Fruit fly (Drosophila melanogaster) whole organism, pupa: ENCODE results near the gene Ahcy.

ENCODE experiments used
- CG10348 ChIP-seq: fragments of 200-800 bp; sonication (Bioruptor generic); IDR thresholded peaks from 2 replicates; pipeline ENCODE4 v1.3.6; 2022; ENCODE audit warnings: missing biosample characterization, missing genetic modification characterization
- CG12605 ChIP-seq: fragments of 200-800 bp; sonication (Bioruptor generic); IDR thresholded peaks from 2 replicates; pipeline ENCODE4 v1.3.6; 2022; ENCODE audit warnings: missing biosample characterization, missing genetic modification characterization
- CG13204 ChIP-seq: fragments of 200-800 bp; sonication (Bioruptor generic); optimal IDR thresholded peaks from 2 replicates; lab custom pipeline; 2018; ENCODE audit warnings: missing biosample characterization, mild to moderate bottlenecking, missing genetic modification characterization, moderate library complexity
- CG14655 ChIP-seq: fragments of 200-800 bp; sonication (Bioruptor generic); optimal IDR thresholded peaks from 3 replicates; lab custom pipeline; 2017; ENCODE audit warnings: mild to moderate bottlenecking, missing biosample characterization, missing genetic modification reagents, missing genetic modification characterization
- CG15710 ChIP-seq: fragments of 200-800 bp; sonication (Bioruptor generic); optimal IDR thresholded peaks from 2 replicates; lab custom pipeline; 2018; ENCODE audit warnings: missing biosample characterization, mild to moderate bottlenecking, missing genetic modification characterization, moderate library complexity
- CG17806 ChIP-seq: fragments of 200-800 bp; sonication (Bioruptor generic); optimal IDR thresholded peaks from 2 replicates; lab custom pipeline; 2018; ENCODE audit warnings: missing biosample characterization, mild to moderate bottlenecking, missing genetic modification characterization, moderate library complexity
- CG32121 ChIP-seq: fragments of 200-800 bp; sonication (Bioruptor generic); IDR thresholded peaks from 2 replicates; pipeline ENCODE4 v1.3.6; 2022; ENCODE audit warnings: missing biosample characterization, missing genetic modification characterization
- CG34367 ChIP-seq: fragments of 200-800 bp; sonication (Bioruptor generic); optimal IDR thresholded peaks from 2 replicates; lab custom pipeline; 2018; ENCODE audit warnings: missing biosample characterization, mild to moderate bottlenecking, missing genetic modification characterization
- CG4496 ChIP-seq: fragments of 200-800 bp; sonication (Bioruptor generic); IDR thresholded peaks from 3 replicates; pipeline ENCODE4 v1.3.6; 2022; ENCODE audit warnings: missing biosample characterization, missing genetic modification characterization
- CG8159 ChIP-seq: fragments of 200-800 bp; sonication (Bioruptor generic); optimal IDR thresholded peaks from 3 replicates; lab custom pipeline; 2018; ENCODE audit warnings: missing biosample characterization, mild to moderate bottlenecking, missing genetic modification characterization, moderate library complexity
- CG8301 ChIP-seq: fragments of 200-800 bp; sonication (Bioruptor generic); optimal IDR thresholded peaks from 2 replicates; lab custom pipeline; 2018; ENCODE audit warnings: missing biosample characterization, mild to moderate bottlenecking, missing genetic modification characterization
- CG9948 ChIP-seq: fragments of 200-800 bp; sonication (Bioruptor generic); optimal IDR thresholded peaks from 2 replicates; lab custom pipeline; 2018; ENCODE audit warnings: missing biosample characterization, mild to moderate bottlenecking, missing genetic modification characterization, moderate library complexity
- D1 ChIP-seq: fragments of 200-800 bp; sonication (Bioruptor generic); optimal IDR thresholded peaks from 2 replicates; lab custom pipeline; 2018; ENCODE audit warnings: missing biosample characterization, mild to moderate bottlenecking, missing genetic modification characterization, moderate library complexity
- EcR ChIP-seq: fragments of 200-800 bp; sonication (Bioruptor generic); optimal IDR thresholded peaks from 3 replicates; lab custom pipeline; 2019; ENCODE audit warnings: missing biosample characterization, missing genetic modification characterization, mild to moderate bottlenecking, moderate library complexity, missing genetic modification reagents
- Ets98B ChIP-seq: fragments of 200-800 bp; sonication (Bioruptor generic); IDR thresholded peaks from 2 replicates; pipeline ENCODE4 v1.3.6; 2022; ENCODE audit warnings: missing biosample characterization, missing genetic modification characterization
- Pif1A ChIP-seq: fragments of 200-800 bp; sonication (Bioruptor generic); optimal IDR thresholded peaks from 3 replicates; lab custom pipeline; 2016; ENCODE audit warnings: missing biosample characterization, missing genetic modification characterization
- Pif1B ChIP-seq: fragments of 200-800 bp; sonication (Bioruptor generic); optimal IDR thresholded peaks from 3 replicates; lab custom pipeline; 2016; ENCODE audit warnings: missing biosample characterization, missing genetic modification characterization
- Snoo ChIP-seq: fragments of 200-800 bp; sonication (Bioruptor generic); optimal IDR thresholded peaks from 3 replicates; lab custom pipeline; 2017; ENCODE audit warnings: missing biosample characterization, mild to moderate bottlenecking, missing genetic modification characterization, inconsistent platforms
- fd96Ca ChIP-seq: fragments of 200-800 bp; sonication (Bioruptor generic); IDR thresholded peaks from 3 replicates; pipeline ENCODE4 v1.3.6; 2022; ENCODE audit warnings: missing biosample characterization, missing genetic modification characterization
- gl ChIP-seq: fragments of 200-800 bp; sonication (Bioruptor generic); optimal IDR thresholded peaks from 2 replicates; lab custom pipeline; 2018; ENCODE audit warnings: missing biosample characterization, mild to moderate bottlenecking, missing genetic modification characterization
- rn ChIP-seq: fragments of 200-800 bp; sonication (Bioruptor generic); IDR thresholded peaks from 2 replicates; pipeline ENCODE4 v1.3.6; 2022; ENCODE audit warnings: missing biosample characterization, missing genetic modification characterization

The Ahcy gene

DNA sequence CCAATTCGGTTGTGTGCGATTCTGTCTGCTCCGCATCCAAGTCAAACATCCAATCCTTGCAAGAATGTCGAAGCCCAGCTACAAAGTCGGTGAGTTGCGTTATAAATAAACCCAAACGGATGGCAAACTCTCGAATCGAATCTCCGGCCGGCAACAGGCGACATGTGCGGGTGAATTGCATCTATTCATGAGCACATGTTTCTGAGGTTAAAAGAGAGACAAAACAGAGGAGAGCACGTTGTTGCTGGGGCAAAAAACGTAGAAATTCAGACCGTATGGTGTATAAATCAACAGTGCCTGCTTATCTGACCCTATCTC, 225 bp downstream of the Ahcy start:
- TF ChIP-seq CG13204 (GFP tag; lab: Kevin White, UChicago): no peak
- no peak for TF ChIP-seq CG32121
- no peak for TF ChIP-seq CG4496
- TF ChIP-seq rn (GFP tag; lab: Robert Waterston, UW): no peak
- TF ChIP-seq CG8301 (tag; lab: Kevin White, UChicago): no peak
- no peak for TF ChIP-seq CG8159 (tag; lab: Kevin White, UChicago)
- TF ChIP-seq CG17806 (tag; lab: Kevin White, UChicago): no peak
- no peak for TF ChIP-seq CG10348 (GFP tag; lab: Robert Waterston, UW)
- TF ChIP-seq D1 (tag; lab: Kevin White, UChicago): no peak
- TF ChIP-seq Pif1B (GFP tag; lab: Kevin White, UChicago): no peak
- no peak for TF ChIP-seq gl (tag; lab: Kevin White, UChicago)
- no peak for TF ChIP-seq fd96Ca (GFP tag; lab: Robert Waterston, UW)
- TF ChIP-seq CG12605 (GFP tag; lab: Robert Waterston, UW): no peak
- no peak for TF ChIP-seq CG14655
- no peak for TF ChIP-seq Ets98B (GFP tag; lab: Robert Waterston, UW)
- no peak for TF ChIP-seq Snoo (tag; lab: Kevin White, UChicago)
- TF ChIP-seq Pif1A: no peak

DNA sequence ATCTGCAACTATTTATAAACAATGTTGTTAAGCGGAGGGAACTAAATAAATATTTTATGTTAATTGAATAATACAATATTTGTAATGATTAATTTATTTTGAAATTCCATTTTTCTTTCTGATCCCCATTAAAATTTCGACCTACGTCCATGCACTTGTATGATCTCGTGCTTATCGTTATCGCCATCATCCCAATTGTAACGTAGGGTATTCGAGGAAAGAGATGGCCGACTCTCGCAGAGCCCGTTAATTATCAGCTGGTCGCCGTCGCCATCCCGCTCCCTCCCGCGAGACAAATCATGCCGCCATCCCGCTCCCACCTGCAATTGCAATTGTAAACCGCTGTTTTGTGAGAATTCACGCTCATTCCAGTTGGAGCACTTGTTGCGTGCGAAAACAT, 3.1 kb downstream of the Ahcy start, which contains the start of gene CG11655:
Gene CG11655, plus strand, starts transcription at position 351 of the 400 bp plus-strand sequence.
- TF ChIP-seq CG12605 (GFP tag; lab: Robert Waterston, UW) (peak; percentile 72), Ets98B (GFP tag; lab: Robert Waterston, UW) (peak; percentile 35; the same call in 1 of the 2 replicates), CG8301 (tag; lab: Kevin White, UChicago) (no peak), D1 (tag; lab: Kevin White, UChicago) (no peak), gl (tag; lab: Kevin White, UChicago) (no peak), CG14655 (no peak), CG15710 (tag; lab: Kevin White, UChicago) (peak; percentile 45), EcR (GFP tag; lab: Kevin White, UChicago) (no peak), Pif1B (GFP tag; lab: Kevin White, UChicago) (peak; percentile 15), CG9948 (tag; lab: Kevin White, UChicago) (peak; percentile 17), Pif1A (no peak), CG17806 (tag; lab: Kevin White, UChicago) (peak; percentile 11), CG4496 (peak; percentile 64), CG13204 (GFP tag; lab: Kevin White, UChicago) (no peak), CG32121 (no peak), CG8159 (tag; lab: Kevin White, UChicago) (peak; percentile 38), CG10348 (GFP tag; lab: Robert Waterston, UW) (no peak), rn (GFP tag; lab: Robert Waterston, UW) (0 out of 2 replicates have a peak, but pooled peaks have one; percentile 20), fd96Ca (GFP tag; lab: Robert Waterston, UW) (peak; percentile 58; the same call in 1 of the 3 replicates), Snoo (tag; lab: Kevin White, UChicago) (no peak), CG34367 (tag; lab: Kevin White, UChicago) (peak; percentile 6)

DNA sequence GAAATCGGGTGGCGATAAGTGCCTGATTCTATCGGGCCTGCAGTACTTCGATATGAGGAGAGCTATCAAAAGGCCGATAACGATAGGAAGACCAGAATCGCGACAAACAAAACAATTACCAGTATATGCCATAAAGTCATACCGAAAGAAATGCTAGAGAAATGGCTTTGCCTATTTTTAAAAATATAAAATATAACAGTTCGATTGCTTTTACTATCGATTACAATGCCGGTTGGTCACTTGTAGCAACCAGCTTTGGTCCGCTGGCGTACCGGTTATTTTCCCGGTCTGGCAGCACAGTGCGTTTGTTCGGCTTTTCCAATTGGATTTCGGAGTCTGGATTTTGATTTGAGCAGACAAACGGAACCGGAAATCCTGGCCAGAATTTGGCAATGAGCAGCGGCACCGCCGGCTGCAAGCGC, 12.4 kb downstream of the Ahcy start, which contains the start of the genes shtd, CG6294 and CG6299:
Gene shtd, minus strand, starts transcription at position 6 of the 422 bp plus-strand sequence.
Gene CG6294, plus strand, starts transcription at position 287 of the 422 bp plus-strand sequence.
Gene CG6299, plus strand, starts transcription at position 287 of the 422 bp plus-strand sequence.
- TF ChIP-seq Ets98B (GFP tag; lab: Robert Waterston, UW) (no peak), CG13204 (GFP tag; lab: Kevin White, UChicago) (no peak), rn (GFP tag; lab: Robert Waterston, UW) (no peak), CG9948 (tag; lab: Kevin White, UChicago) (no peak), gl (tag; lab: Kevin White, UChicago) (no peak), CG10348 (GFP tag; lab: Robert Waterston, UW) (no peak), CG8301 (tag; lab: Kevin White, UChicago) (no peak), D1 (tag; lab: Kevin White, UChicago) (no peak), CG4496 (no peak), CG12605 (GFP tag; lab: Robert Waterston, UW) (no peak), Pif1B (GFP tag; lab: Kevin White, UChicago) (no peak), CG15710 (tag; lab: Kevin White, UChicago) (no peak), CG14655 (no peak), Pif1A (no peak), CG17806 (tag; lab: Kevin White, UChicago) (no peak), fd96Ca (GFP tag; lab: Robert Waterston, UW) (no peak), Snoo (tag; lab: Kevin White, UChicago) (no peak), EcR (GFP tag; lab: Kevin White, UChicago) (no peak), CG32121 (no peak), CG8159 (tag; lab: Kevin White, UChicago) (no peak)

DNA sequence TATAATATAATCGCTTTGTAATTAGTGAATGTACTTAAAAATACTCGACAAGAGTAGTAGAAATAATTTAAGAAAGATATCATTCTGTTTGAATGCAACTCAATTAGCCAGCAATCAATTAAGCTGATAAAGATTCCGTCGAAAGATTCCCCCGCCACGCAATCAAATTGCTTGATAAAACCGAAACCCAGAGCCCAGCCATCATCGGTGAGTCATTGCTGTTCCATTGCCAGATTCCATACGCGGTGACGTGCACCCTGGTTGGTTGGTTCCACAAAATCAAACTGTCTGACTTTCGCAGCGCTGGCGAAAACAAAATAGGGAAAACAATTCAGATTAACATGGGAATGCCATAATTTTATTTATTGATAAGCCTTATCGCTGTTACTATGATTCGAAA, 14.5 kb downstream of the Ahcy start:
- TF ChIP-seq CG14655: no peak
- no peak for TF ChIP-seq Ets98B (GFP tag; lab: Robert Waterston, UW)
- TF ChIP-seq CG10348 (GFP tag; lab: Robert Waterston, UW): no peak
- TF ChIP-seq fd96Ca (GFP tag; lab: Robert Waterston, UW): no peak
- no peak for TF ChIP-seq CG32121
- no peak for TF ChIP-seq CG4496
- no peak for TF ChIP-seq rn (GFP tag; lab: Robert Waterston, UW)
- no peak for TF ChIP-seq CG12605 (GFP tag; lab: Robert Waterston, UW)
- TF ChIP-seq Snoo (tag; lab: Kevin White, UChicago): no peak
- no peak for TF ChIP-seq EcR (GFP tag; lab: Kevin White, UChicago)
- no peak for TF ChIP-seq Pif1B (GFP tag; lab: Kevin White, UChicago)
- TF ChIP-seq gl (tag; lab: Kevin White, UChicago): no peak
- TF ChIP-seq CG34367 (tag; lab: Kevin White, UChicago): no peak
- no peak for TF ChIP-seq CG8301 (tag; lab: Kevin White, UChicago)
- TF ChIP-seq CG17806 (tag; lab: Kevin White, UChicago): no peak
- TF ChIP-seq CG13204 (GFP tag; lab: Kevin White, UChicago): no peak
- TF ChIP-seq Pif1A: no peak
- no peak for TF ChIP-seq D1 (tag; lab: Kevin White, UChicago)

DNA sequence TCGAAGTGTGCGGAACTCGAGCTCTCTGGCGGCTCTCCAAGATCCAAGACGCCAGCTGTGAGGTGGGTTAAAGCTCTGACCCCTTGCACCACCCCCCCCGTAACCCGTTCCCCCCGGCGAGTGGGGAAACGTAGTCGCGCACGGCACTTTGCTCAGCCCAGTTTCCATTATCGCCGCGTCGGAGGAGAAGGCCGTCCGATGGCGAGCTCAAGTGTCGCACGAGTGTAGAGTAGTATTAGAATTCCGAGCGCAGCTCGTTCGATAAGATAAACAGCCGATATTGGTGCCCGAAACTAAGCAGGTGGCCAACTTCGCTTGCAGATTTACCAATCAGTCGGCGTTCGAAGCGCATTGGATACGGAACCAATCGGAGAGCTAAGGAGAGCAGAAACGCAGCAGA, 15.3 kb downstream of the Ahcy start:
- TF ChIP-seq CG4496 (peak; percentile 93), EcR (GFP tag; lab: Kevin White, UChicago) (peak; percentile 70), fd96Ca (GFP tag; lab: Robert Waterston, UW) (0 out of 3 replicates have a peak, but pooled peaks have one; percentile 43), rn (GFP tag; lab: Robert Waterston, UW) (no peak), CG12605 (GFP tag; lab: Robert Waterston, UW) (no peak), CG32121 (0 out of 2 replicates have a peak, but pooled peaks have one; percentile 30), CG13204 (GFP tag; lab: Kevin White, UChicago) (no peak)
